Worm (Caenorhabditis elegans) whole organism, late embryonic: Measurements from ENCODE around the gene slc-25A32.

ENCODE experiments used
- C08G9.2 ChIP-seq: sonication (generic microtip); optimal IDR thresholded peaks from 2 replicates; lab custom pipeline; 2016; ENCODE audit warnings: mild to moderate bottlenecking, missing genetic modification characterization, moderate library complexity, missing compliant biosample characterization
- F13H6.1 ChIP-seq: sonication (generic microtip); optimal IDR thresholded peaks from 2 replicates; lab custom pipeline; 2016; ENCODE audit warnings: missing genetic modification characterization, missing compliant biosample characterization
- K09A11.1 ChIP-seq: sonication (generic microtip); optimal IDR thresholded peaks from 2 replicates; lab custom pipeline; 2017; ENCODE audit warnings: antibody characterized with exemption, mild to moderate bottlenecking, missing genetic modification characterization, missing compliant biosample characterization; ENCODE audit not compliant: insufficient read depth
- T23F11.4 ChIP-seq: fragments of 200-800 bp; sonication (Bioruptor generic); optimal IDR thresholded peaks from 2 replicates; lab custom pipeline; 2018; ENCODE audit warnings: mild to moderate bottlenecking, missing genetic modification characterization, missing compliant biosample characterization
- ceh-19 ChIP-seq: fragments of 200-800 bp; sonication (Bioruptor generic); optimal IDR thresholded peaks from 2 replicates; lab custom pipeline; 2018; ENCODE audit warnings: mild to moderate bottlenecking, missing genetic modification characterization, missing compliant biosample characterization
- ceh-2 ChIP-seq: sonication (generic microtip); optimal IDR thresholded peaks from 2 replicates; lab custom pipeline; 2016; ENCODE audit warnings: missing genotype, missing genetic modification characterization, missing compliant biosample characterization
- ceh-24 ChIP-seq: sonication (generic microtip); optimal IDR thresholded peaks from 2 replicates; lab custom pipeline; 2016; ENCODE audit warnings: mild to moderate bottlenecking, missing genetic modification characterization, missing compliant biosample characterization
- ceh-34 ChIP-seq: sonication (generic microtip); optimal IDR thresholded peaks from 2 replicates; lab custom pipeline; 2016; ENCODE audit warnings: mild to moderate bottlenecking, missing genetic modification characterization, missing compliant biosample characterization
- che-1 ChIP-seq: sonication (generic microtip); optimal IDR thresholded peaks from 2 replicates; lab custom pipeline; 2016; ENCODE audit warnings: mild to moderate bottlenecking, missing genetic modification characterization, missing compliant biosample characterization
- dmd-4 ChIP-seq: sonication (generic microtip); optimal IDR thresholded peaks from 2 replicates; lab custom pipeline; 2016; ENCODE audit warnings: borderline replicate concordance, missing genetic modification characterization, missing compliant biosample characterization
- elt-2 ChIP-seq: sonication (generic microtip); optimal IDR thresholded peaks from 2 replicates; lab custom pipeline; 2016; ENCODE audit warnings: missing genetic modification reagents, missing genetic modification characterization, missing compliant biosample characterization
- elt-4 ChIP-seq: sonication (generic microtip); optimal IDR thresholded peaks from 2 replicates; lab custom pipeline; 2016; ENCODE audit warnings: missing genetic modification characterization, missing compliant biosample characterization
- eyg-1 ChIP-seq: sonication (generic microtip); optimal IDR thresholded peaks from 2 replicates; lab custom pipeline; 2016; ENCODE audit warnings: missing genotype, missing genetic modification characterization, missing compliant biosample characterization
- fkh-6 ChIP-seq: sonication (generic microtip); optimal IDR thresholded peaks from 2 replicates; lab custom pipeline; 2016; ENCODE audit warnings: missing genetic modification characterization, missing compliant biosample characterization
- hlh-15 ChIP-seq: sonication (generic microtip); optimal IDR thresholded peaks from 2 replicates; lab custom pipeline; 2016; ENCODE audit warnings: missing genetic modification characterization, missing compliant biosample characterization
- hlh-8 ChIP-seq: sonication (generic microtip); optimal IDR thresholded peaks from 2 replicates; lab custom pipeline; 2016; ENCODE audit warnings: missing genotype, missing genetic modification characterization, missing compliant biosample characterization
- lin-11 ChIP-seq: fragments of 200-800 bp; sonication (Bioruptor generic); optimal IDR thresholded peaks from 2 replicates; lab custom pipeline; 2018; ENCODE audit warnings: mild to moderate bottlenecking, missing genetic modification characterization, missing compliant biosample characterization
- madf-2 ChIP-seq: sonication (generic microtip); optimal IDR thresholded peaks from 2 replicates; lab custom pipeline; 2017; ENCODE audit warnings: missing genetic modification characterization, missing compliant biosample characterization
- mec-3 ChIP-seq: sonication (generic microtip); optimal IDR thresholded peaks from 2 replicates; lab custom pipeline; 2016; ENCODE audit warnings: borderline replicate concordance, missing genetic modification characterization, missing compliant biosample characterization
- odd-2 ChIP-seq: sonication (generic microtip); optimal IDR thresholded peaks from 2 replicates; lab custom pipeline; 2017; ENCODE audit warnings: antibody characterized with exemption, mild to moderate bottlenecking, missing genetic modification characterization, missing compliant biosample characterization
- pax-1 ChIP-seq: fragments of 150-350 bp; optimal IDR thresholded peaks from 2 replicates; lab custom pipeline; 2014; ENCODE audit warnings: missing biosample characterization, missing genetic modification characterization
- pha-2 ChIP-seq: sonication (generic microtip); optimal IDR thresholded peaks from 2 replicates; lab custom pipeline; 2017; ENCODE audit warnings: mild to moderate bottlenecking, missing genetic modification characterization, missing compliant biosample characterization
- pha-4 ChIP-seq: fragments of 150-350 bp; optimal IDR thresholded peaks from 2 replicates; lab custom pipeline; 2018; ENCODE audit warnings: missing biosample characterization, missing genetic modification reagents, missing genetic modification characterization
- pqm-1 ChIP-seq: sonication (generic microtip); optimal IDR thresholded peaks from 2 replicates; lab custom pipeline; 2016; ENCODE audit warnings: missing genetic modification characterization, missing compliant biosample characterization
- pros-1 ChIP-seq: fragments of 150-350 bp; optimal IDR thresholded peaks from 2 replicates; lab custom pipeline; 2014; ENCODE audit warnings: missing biosample characterization, missing genetic modification reagents, missing genetic modification characterization
- rnt-1 ChIP-seq: sonication (generic microtip); optimal IDR thresholded peaks from 2 replicates; lab custom pipeline; 2016; ENCODE audit warnings: missing genetic modification characterization, missing compliant biosample characterization
- sdc-2 ChIP-seq: sonication (generic microtip); optimal IDR thresholded peaks from 2 replicates; lab custom pipeline; 2016; ENCODE audit warnings: missing genotype, missing genetic modification characterization, missing compliant biosample characterization
- syd-9 ChIP-seq: sonication (generic microtip); optimal IDR thresholded peaks from 2 replicates; lab custom pipeline; 2016; ENCODE audit warnings: mild to moderate bottlenecking, missing genetic modification characterization, moderate library complexity, missing compliant biosample characterization
- tbx-7 ChIP-seq: sonication (generic microtip); optimal IDR thresholded peaks from 2 replicates; lab custom pipeline; 2016; ENCODE audit warnings: missing genotype, missing genetic modification characterization, missing compliant biosample characterization
- ttx-3 ChIP-seq: sonication (generic microtip); optimal IDR thresholded peaks from 2 replicates; lab custom pipeline; 2016; ENCODE audit warnings: missing genetic modification reagents, missing genetic modification characterization, missing compliant biosample characterization
- unc-3 ChIP-seq, 2 experiments: fragments of 200-800 bp in 1 of 2; sonication (Bioruptor generic) in 1 of 2; sonication (generic microtip) in 1 of 2; conservative IDR thresholded peaks in 1 of 2; optimal IDR thresholded peaks in 1 of 2; 2 replicates each; pipeline versions ENCODE4 v1.3.6 to Lab custom; 2016 to 2022; ENCODE audit warnings: missing compliant biosample characterization in 2 of 2, missing genetic modification characterization in 2 of 2, missing genetic modification reagents in 1 of 2
- unc-55 ChIP-seq: sonication (generic microtip); optimal IDR thresholded peaks from 2 replicates; lab custom pipeline; 2017; ENCODE audit warnings: missing biosample characterization, missing genetic modification reagents, missing genetic modification characterization
- unc-86 ChIP-seq: sonication (generic microtip); optimal IDR thresholded peaks from 2 replicates; lab custom pipeline; 2016; ENCODE audit warnings: missing genetic modification characterization, missing compliant biosample characterization

Gene slc-25A32

DNA sequence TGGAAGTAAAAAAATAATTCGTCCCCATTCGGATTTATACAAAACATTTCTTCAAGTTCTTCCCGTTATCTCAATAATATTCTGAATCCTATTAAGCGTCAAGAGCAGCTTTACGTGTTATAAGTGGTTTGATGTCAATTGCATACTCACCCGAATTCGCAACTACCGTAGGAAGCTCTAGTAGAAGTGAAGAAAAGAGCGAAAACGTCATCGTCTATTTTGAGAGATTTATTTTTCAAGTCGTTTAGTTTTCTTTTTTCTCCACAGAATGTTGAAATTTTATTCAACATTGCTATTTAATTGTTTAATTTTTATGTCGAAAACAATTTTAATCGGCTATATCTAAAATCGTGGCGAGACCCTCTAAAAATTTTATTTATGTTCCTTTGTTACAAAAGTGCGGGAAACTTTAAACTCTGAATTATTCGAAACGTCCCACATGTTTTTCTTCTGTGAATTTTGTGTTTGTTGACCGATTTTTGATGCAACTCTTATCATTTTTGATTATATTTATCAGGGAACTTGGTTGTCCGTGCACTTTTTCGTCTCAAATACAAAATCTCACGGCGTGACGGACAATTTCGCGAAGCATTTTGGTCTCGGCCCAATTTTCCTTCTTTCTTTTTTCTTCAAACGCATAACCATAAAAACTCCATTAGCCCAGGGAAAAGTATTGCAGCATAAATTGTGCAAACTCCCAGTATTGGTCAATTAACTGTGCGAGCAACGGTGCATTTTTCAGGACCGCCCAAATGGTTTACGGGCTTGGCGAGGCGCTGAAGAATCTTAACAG lies 6.0 kb upstream of the slc-25A32 start, which contains the start of gene tdc-1:
TSS of gene tdc-1 (plus strand) at position 743 of the 793 bp plus-strand sequence.
- peak; percentile 3 for TF ChIP-seq elt-2
- TF ChIP-seq unc-86 (tag; lab: Kevin White, UChicago) = no peak

- no peak for TF ChIP-seq ttx-3
Measured at ce11 chrII:8273060-8273459, 3.0 kb upstream of the slc-25A32 start.

- TF ChIP-seq mec-3 (tag; lab: Kevin White, UChicago) = no peak
- TF ChIP-seq ceh-2 = no peak
- no peak for TF ChIP-seq hlh-8 (tag; lab: Kevin White, UChicago)
- TF ChIP-seq tbx-7 (tag; lab: Kevin White, UChicago) = no peak
- no peak for TF ChIP-seq sdc-2 (tag; lab: Kevin White, UChicago)
- TF ChIP-seq pax-1 (tag; lab: Kevin White, UChicago) = no peak
- TF ChIP-seq madf-2 (tag; lab: Kevin White, UChicago) = no peak
- TF ChIP-seq K09A11.1 (tag; lab: Kevin White, UChicago) = no peak
- no peak for TF ChIP-seq hlh-15
- TF ChIP-seq pros-1 (tag; lab: Kevin White, UChicago) = no peak
- TF ChIP-seq elt-4 (tag; lab: Kevin White, UChicago) = no peak
- no peak for TF ChIP-seq unc-3 (GFP tag; conservative IDR thresholded peaks at IDR 0.05; lab: Robert Waterston, UW)
- TF ChIP-seq unc-3 (tag; optimal IDR thresholded peaks at IDR 0.05; lab: Kevin White, UChicago) = no peak
Measured at ce11 chrII:8278415-8278814, 2.3 kb downstream of the slc-25A32 start, which contains the start of the genes mrpl-10 and clec-142. TSS of gene mrpl-10 (minus strand) at chrII:8278515. TSS of gene clec-142 (plus strand) at chrII:8278678.

DNA sequence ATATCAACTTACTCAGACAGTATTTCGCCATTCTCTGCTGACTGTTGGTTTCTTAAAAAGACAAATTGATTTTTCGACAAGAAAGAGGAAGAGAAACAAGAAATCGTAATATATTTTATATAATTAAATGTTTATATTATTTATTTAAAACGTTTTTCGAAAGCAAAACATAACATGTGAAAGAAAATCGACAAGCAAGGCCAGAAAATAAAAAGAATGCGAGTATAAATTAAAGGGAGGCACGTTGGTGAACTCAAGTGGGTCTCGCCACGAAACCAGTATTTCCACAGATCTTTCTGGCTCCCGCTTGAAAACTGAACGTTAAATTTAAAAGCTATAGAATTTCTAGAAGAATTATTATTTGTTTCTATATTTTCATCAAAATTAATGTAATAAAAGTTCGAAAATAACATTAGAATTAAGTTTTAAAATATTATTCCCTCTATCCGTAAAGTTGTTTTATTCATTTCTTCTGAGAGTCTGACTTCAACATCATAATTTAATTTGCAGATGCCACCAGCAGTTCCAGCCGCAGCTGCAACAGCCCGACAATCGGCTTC lies 7.1 kb downstream of the slc-25A32 start, which contains the start of the genes nst-1 and cct-4:
TSS of gene nst-1 (minus strand) at position 51 of the 560 bp plus-strand sequence.
TSS of gene cct-4 (plus strand) at position 510 of the 560 bp plus-strand sequence.
- no peak for TF ChIP-seq F13H6.1 (tag; lab: Kevin White, UChicago)
- TF ChIP-seq odd-2 = no peak
- TF ChIP-seq fkh-6 (tag; lab: Kevin White, UChicago) = no peak
- TF ChIP-seq hlh-15 = no peak
- no peak for TF ChIP-seq madf-2 (tag; lab: Kevin White, UChicago)
- no peak for TF ChIP-seq ceh-24
- TF ChIP-seq pqm-1 = no peak
- TF ChIP-seq pax-1 (tag; lab: Kevin White, UChicago) = no peak
- no peak for TF ChIP-seq lin-11 (tag; lab: Kevin White, UChicago)
- no peak for TF ChIP-seq eyg-1
- TF ChIP-seq rnt-1 = no peak
- TF ChIP-seq C08G9.2 (tag; lab: Kevin White, UChicago) = no peak
- TF ChIP-seq pha-2 (tag; lab: Kevin White, UChicago) = no peak

- no peak for TF ChIP-seq pha-4
- TF ChIP-seq che-1 (tag; lab: Kevin White, UChicago) = no peak
- TF ChIP-seq dmd-4 = no peak
- no peak for TF ChIP-seq unc-55
- no peak for TF ChIP-seq ceh-19 (GFP tag; lab: Kevin White, UChicago)
- no peak for TF ChIP-seq eyg-1
- TF ChIP-seq pros-1 (tag; lab: Kevin White, UChicago) = no peak
- TF ChIP-seq C08G9.2 (tag; lab: Kevin White, UChicago) = no peak
- no peak for TF ChIP-seq rnt-1
- no peak for TF ChIP-seq syd-9 (tag; lab: Kevin White, UChicago)
- no peak for TF ChIP-seq ceh-34 (tag; lab: Kevin White, UChicago)
- no peak for TF ChIP-seq T23F11.4
- no peak for TF ChIP-seq ttx-3
- no peak for TF ChIP-seq F13H6.1 (tag; lab: Kevin White, UChicago)
- TF ChIP-seq unc-3 (GFP tag; conservative IDR thresholded peaks at IDR 0.05; lab: Robert Waterston, UW) = no peak
- TF ChIP-seq unc-3 (tag; optimal IDR thresholded peaks at IDR 0.05; lab: Kevin White, UChicago) = no peak
Measured at ce11 chrII:8295296-8295695, 19.2 kb downstream of the slc-25A32 start, which contains the start of gene nlp-55. TSS of gene nlp-55 (minus strand) at chrII:8295396.
